Fruit fly (Drosophila melanogaster) whole organism, wandering third instar larva: ENCODE measurements around the gene CG42537.

Experiments
- Abd-B ChIP-seq: fragments of >200 bp; optimal IDR thresholded peaks from 2 replicates; lab custom pipeline; 2017; ENCODE audit warnings: missing biosample characterization, missing genetic modification characterization
- CG32264 ChIP-seq: fragments of 200-800 bp; sonication (Bioruptor generic); optimal IDR thresholded peaks from 2 replicates; lab custom pipeline; 2016; ENCODE audit warnings: missing biosample characterization, missing genetic modification characterization
- CG9705 ChIP-seq: fragments of 200-800 bp; sonication (Bioruptor generic); optimal IDR thresholded peaks from 2 replicates; lab custom pipeline; 2018; ENCODE audit warnings: missing biosample characterization, mild to moderate bottlenecking, missing genetic modification characterization
- Dfd ChIP-seq: fragments of >200 bp; optimal IDR thresholded peaks from 2 replicates; lab custom pipeline; 2017; ENCODE audit warnings: missing biosample characterization, missing genetic modification characterization
- Dif ChIP-seq: fragments of 200-275, 200-300 bp; sonication (Bioruptor generic); optimal IDR thresholded peaks from 2 replicates; lab custom pipeline; 2018; ENCODE audit warnings: missing biosample characterization, missing genetic modification characterization; ENCODE audit not compliant: partially characterized antibody
- GATAd ChIP-seq: sonication (Bioruptor generic); optimal IDR thresholded peaks from 2 replicates; lab custom pipeline; 2016; ENCODE audit warnings: missing biosample characterization, missing genetic modification characterization
- HLH106 ChIP-seq: fragments of 200-800 bp; optimal IDR thresholded peaks from 3 replicates; lab custom pipeline; 2019; ENCODE audit warnings: missing biosample characterization, mild to moderate bottlenecking, missing genetic modification characterization, moderate library complexity
- Hnf4 ChIP-seq: fragments of 200-800 bp; sonication (Bioruptor generic); optimal IDR thresholded peaks from 2 replicates; lab custom pipeline; 2016; ENCODE audit warnings: missing biosample characterization, mild to moderate bottlenecking, missing genetic modification characterization
- Hr78 ChIP-seq: fragments of >200 bp; optimal IDR thresholded peaks from 2 replicates; lab custom pipeline; 2017; ENCODE audit warnings: missing biosample characterization, missing genetic modification characterization
- Hr83 ChIP-seq: fragments of 200-300 bp; sonication (Bioruptor generic); optimal IDR thresholded peaks from 2 replicates; lab custom pipeline; 2016; ENCODE audit warnings: missing biosample characterization, mild to moderate bottlenecking, missing genetic modification characterization, moderate library complexity; ENCODE audit not compliant: poor library complexity, severe bottlenecking
- Jra ChIP-seq: sonication (Bioruptor generic); optimal IDR thresholded peaks from 2 replicates; lab custom pipeline; 2016; ENCODE audit warnings: missing biosample characterization, missing genetic modification characterization
- Mio ChIP-seq: sonication (Bioruptor generic); optimal IDR thresholded peaks from 2 replicates; lab custom pipeline; 2016; ENCODE audit warnings: missing biosample characterization, missing genetic modification characterization
- Myc ChIP-seq: fragments of >200 bp; optimal IDR thresholded peaks from 2 replicates; lab custom pipeline; 2017
- N ChIP-seq: fragments of >200 bp; optimal IDR thresholded peaks from 2 replicates; lab custom pipeline; 2018; ENCODE audit warnings: missing biosample characterization, missing external identifiers, missing genetic modification characterization
- Rel ChIP-seq, 2 experiments: fragments of 200-800 bp; sonication (Bioruptor generic) in 1 of 2; optimal IDR thresholded peaks; 2 replicates in 1 of 2; 3 replicates in 1 of 2; lab custom pipeline; 2016 to 2019; ENCODE audit warnings: mild to moderate bottlenecking in 2 of 2, missing biosample characterization in 2 of 2, missing genetic modification characterization in 2 of 2, moderate library complexity in 1 of 2
- Sp1 ChIP-seq: fragments of 200-800 bp; sonication (Bioruptor generic); optimal IDR thresholded peaks from 3 replicates; lab custom pipeline; 2019; ENCODE audit warnings: missing biosample characterization, mild to moderate bottlenecking, missing genetic modification characterization, moderate library complexity
- Vsx2 ChIP-seq: fragments of 200-300, 225-300 bp; sonication (Bioruptor generic); optimal IDR thresholded peaks from 2 replicates; lab custom pipeline; 2018; ENCODE audit warnings: missing biosample characterization, missing genetic modification characterization; ENCODE audit not compliant: partially characterized antibody
- br ChIP-seq: fragments of 200-800 bp; sonication (Bioruptor generic); optimal IDR thresholded peaks from 2 replicates; lab custom pipeline; 2016; ENCODE audit warnings: missing biosample characterization, missing genetic modification characterization
- brk ChIP-seq: fragments of 200-800 bp; sonication (Bioruptor generic); optimal IDR thresholded peaks from 2 replicates; lab custom pipeline; 2016; ENCODE audit warnings: missing biosample characterization, mild to moderate bottlenecking, missing genetic modification characterization
- dl ChIP-seq, 2 experiments: fragments of 175-275, 200-275 bp in 1 of 2; fragments of 200-275 bp in 1 of 2; sonication (Bioruptor generic); optimal IDR thresholded peaks; lab custom pipeline; 2018; ENCODE audit warnings: mild to moderate bottlenecking in 2 of 2, missing biosample characterization in 2 of 2, missing genetic modification characterization in 2 of 2, moderate library complexity in 2 of 2; ENCODE audit not compliant: partially characterized antibody in 2 of 2, insufficient read depth in 1 of 2
- dmrt93B ChIP-seq: fragments of 200-800 bp; sonication (Bioruptor generic); optimal IDR thresholded peaks from 2 replicates; lab custom pipeline; 2018; ENCODE audit warnings: missing biosample characterization, mild to moderate bottlenecking, missing genetic modification characterization
- dsf ChIP-seq: sonication (Bioruptor generic); optimal IDR thresholded peaks from 2 replicates; lab custom pipeline; 2016; ENCODE audit warnings: missing biosample characterization, missing genetic modification characterization, borderline replicate concordance
- ey ChIP-seq: fragments of 200-800 bp; sonication (Bioruptor generic); optimal IDR thresholded peaks from 2 replicates; lab custom pipeline; 2016; ENCODE audit warnings: missing biosample characterization, missing genetic modification characterization
- foxo ChIP-seq, 2 experiments: fragments of 200-800 bp; sonication (Bioruptor generic); optimal IDR thresholded peaks; 2 replicates in 1 of 2; 3 replicates in 1 of 2; lab custom pipeline; 2016 to 2017; ENCODE audit warnings: missing biosample characterization in 2 of 2, missing genetic modification characterization in 2 of 2
- fru ChIP-seq: fragments of 200-800 bp; sonication (Bioruptor generic); optimal IDR thresholded peaks from 3 replicates; lab custom pipeline; 2016; ENCODE audit warnings: missing biosample characterization, mild to moderate bottlenecking, missing genetic modification characterization
- h ChIP-seq: fragments of 200-800 bp; sonication (Bioruptor generic); optimal IDR thresholded peaks from 3 replicates; lab custom pipeline; 2016; ENCODE audit warnings: missing biosample characterization, mild to moderate bottlenecking, missing genetic modification characterization
- jim ChIP-seq: fragments of 175-275, 200-325 bp; sonication (Bioruptor generic); optimal IDR thresholded peaks from 2 replicates; lab custom pipeline; 2016; ENCODE audit warnings: missing biosample characterization, mild to moderate bottlenecking, missing genetic modification characterization
- lola ChIP-seq: fragments of >200 bp; optimal IDR thresholded peaks from 2 replicates; lab custom pipeline; 2017; ENCODE audit warnings: missing biosample characterization, missing genetic modification characterization
- pan ChIP-seq: fragments of >200 bp; optimal IDR thresholded peaks from 2 replicates; lab custom pipeline; 2017
- psq ChIP-seq: fragments of 200-800 bp; sonication (Bioruptor generic); optimal IDR thresholded peaks from 3 replicates; lab custom pipeline; 2017; ENCODE audit warnings: missing biosample characterization, mild to moderate bottlenecking, missing genetic modification characterization, moderate library complexity
- rgr ChIP-seq: fragments of 200-800 bp; sonication (Bioruptor generic); optimal IDR thresholded peaks from 3 replicates; lab custom pipeline; 2016; ENCODE audit warnings: missing biosample characterization, mild to moderate bottlenecking, missing genetic modification characterization
- sage ChIP-seq: fragments of 200-800 bp; sonication (Bioruptor generic); optimal IDR thresholded peaks from 2 replicates; lab custom pipeline; 2016; ENCODE audit warnings: missing biosample characterization, mild to moderate bottlenecking, missing genetic modification characterization
- sv ChIP-seq: fragments of 200-800 bp; sonication (Bioruptor generic); optimal IDR thresholded peaks from 3 replicates; lab custom pipeline; 2016; ENCODE audit warnings: missing biosample characterization, missing genetic modification characterization
- tai ChIP-seq: sonication (Bioruptor generic); optimal IDR thresholded peaks from 2 replicates; lab custom pipeline; 2016; ENCODE audit warnings: missing biosample characterization, missing genetic modification characterization
- usp ChIP-seq: fragments of >200 bp; optimal IDR thresholded peaks from 2 replicates; lab custom pipeline; 2017; ENCODE audit warnings: missing biosample characterization, missing genetic modification characterization
- woc ChIP-seq: sonication (Bioruptor generic); optimal IDR thresholded peaks from 2 replicates; lab custom pipeline; 2016; ENCODE audit warnings: missing biosample characterization, mild to moderate bottlenecking, missing genetic modification characterization

The CG42537 gene

DNA sequence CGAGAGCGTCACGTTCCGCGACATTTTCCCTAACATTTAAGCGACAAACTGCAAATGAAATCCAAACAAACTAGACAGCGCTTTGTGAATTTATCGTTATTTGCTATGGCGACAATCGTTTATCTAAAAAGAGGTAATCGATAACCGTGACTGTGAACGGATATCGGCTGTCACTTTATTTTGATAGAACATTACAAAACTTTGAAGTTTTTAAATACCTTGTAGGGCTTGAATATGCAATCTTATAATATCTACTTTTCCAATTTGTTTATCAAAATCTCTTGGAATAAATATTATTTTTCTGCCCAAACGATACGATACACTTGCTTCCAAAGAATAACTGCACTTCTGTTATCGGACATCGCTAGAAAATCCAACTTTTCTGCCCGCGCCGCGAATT is 2.5 kb downstream of the CG42537 start, which contains the start of the genes CG1024 and TfIIFalpha:
Gene CG1024 (minus strand): TSS at position 200 of the 400 bp plus-strand sequence.
Gene TfIIFalpha (plus strand): TSS at position 339 of the 400 bp plus-strand sequence.
- TF ChIP-seq dsf = peak; percentile 27
- TF ChIP-seq rgr (GFP tag; lab: Kevin White, UChicago) = peak; percentile 6
- peak; percentile 24 for TF ChIP-seq h
- peak; percentile 22 for TF ChIP-seq HLH106 (tag; lab: Kevin White, UChicago)
- TF ChIP-seq Myc (lab: Kevin White, UChicago) = no peak
- TF ChIP-seq foxo (GFP tag; optimal IDR thresholded peaks at IDR 0.05; lab: Kevin White, UChicago) = no peak
- no peak for TF ChIP-seq Hnf4 (GFP tag; lab: Kevin White, UChicago)
- TF ChIP-seq ey = peak; percentile 12
- no peak for TF ChIP-seq br (GFP tag; lab: Kevin White, UChicago)

DNA sequence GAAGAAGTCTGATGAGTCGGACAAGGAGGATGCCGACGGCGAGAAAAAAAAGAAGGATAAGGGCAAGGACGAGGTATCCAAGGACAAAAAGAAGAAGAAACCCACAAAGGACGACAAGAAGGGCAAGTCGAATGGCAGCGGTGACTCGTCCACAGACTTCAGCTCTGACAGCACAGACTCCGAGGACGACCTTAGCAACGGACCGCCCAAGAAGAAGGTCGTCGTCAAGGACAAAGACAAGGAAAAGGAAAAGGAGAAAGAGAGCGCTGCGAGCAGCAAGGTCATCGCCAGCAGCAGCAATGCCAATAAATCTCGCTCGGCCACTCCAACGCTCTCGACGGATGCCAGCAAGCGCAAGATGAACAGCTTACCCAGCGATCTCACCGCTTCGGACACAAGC is 4.2 kb downstream of the CG42537 start:
- TF ChIP-seq woc (GFP tag; lab: Kevin White, UChicago) (no peak), usp (no peak), brk (GFP tag; lab: Kevin White, UChicago) (no peak), tai (GFP tag; lab: Kevin White, UChicago) (no peak), Jra (GFP tag; lab: Kevin White, UChicago) (no peak), Mio (no peak), Hr78 (GFP tag; lab: Kevin White, UChicago) (no peak), dmrt93B (GFP tag; lab: Kevin White, UChicago) (no peak), sv (no peak), Dfd (no peak), psq (GFP tag; lab: Kevin White, UChicago) (no peak), br (GFP tag; lab: Kevin White, UChicago) (no peak), Dif (no peak), Hr83 (no peak), Vsx2 (GFP tag; lab: Kevin White, UChicago) (no peak)

DNA sequence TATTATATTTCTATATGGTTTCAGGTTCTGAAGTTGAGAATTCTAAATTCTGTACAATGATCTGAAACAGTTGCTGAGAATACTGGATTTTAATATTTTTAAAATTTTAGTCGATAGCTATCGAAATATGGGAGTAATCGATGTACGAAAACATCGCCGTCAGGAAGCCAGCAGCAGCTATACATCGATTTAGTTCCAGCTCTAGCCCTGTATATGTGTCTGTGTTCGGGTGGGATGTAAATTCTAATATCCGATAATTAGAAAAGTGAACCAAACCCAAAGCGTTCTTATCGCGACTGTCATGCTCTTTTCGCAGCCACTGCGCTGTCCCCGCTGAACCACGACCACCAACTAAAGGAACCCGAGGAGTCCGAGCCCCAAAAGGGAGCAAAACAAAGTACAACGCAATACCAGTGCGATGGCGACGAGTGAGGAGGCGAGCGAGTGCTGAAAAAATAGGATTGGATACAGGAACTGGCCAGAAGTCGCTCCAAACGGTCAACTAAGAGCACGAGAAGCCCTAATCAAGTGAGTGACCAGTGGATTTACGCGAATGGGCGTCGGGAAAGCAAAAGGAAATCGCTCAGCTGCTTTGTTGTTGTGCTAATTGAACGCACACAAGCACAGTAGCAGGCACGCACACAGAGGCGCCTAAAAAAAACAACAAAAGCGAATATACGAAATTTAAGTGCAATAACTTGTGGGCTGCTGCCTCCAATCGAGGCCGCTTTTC is 5.3 kb downstream of the CG42537 start, which contains the start of gene gzl:
Gene gzl (plus strand): TSS at position 182 of the 733 bp plus-strand sequence.
- TF ChIP-seq Jra (GFP tag; lab: Kevin White, UChicago) = peak; percentile 51
- TF ChIP-seq pan (lab: Kevin White, UChicago) = no peak
- TF ChIP-seq rgr (GFP tag; lab: Kevin White, UChicago) = peak; percentile 11
- TF ChIP-seq h = peak; percentile 28
- TF ChIP-seq fru (GFP tag; lab: Kevin White, UChicago) = no peak
- peak; percentile 17 for TF ChIP-seq sage (GFP tag; lab: Kevin White, UChicago)
- peak; percentile 14 for TF ChIP-seq Hr83
- peak; percentile 51 for TF ChIP-seq N (GFP tag; lab: Kevin White, UChicago)
- no peak for TF ChIP-seq CG32264 (GFP tag; lab: Kevin White, UChicago)
- no peak for TF ChIP-seq usp

DNA sequence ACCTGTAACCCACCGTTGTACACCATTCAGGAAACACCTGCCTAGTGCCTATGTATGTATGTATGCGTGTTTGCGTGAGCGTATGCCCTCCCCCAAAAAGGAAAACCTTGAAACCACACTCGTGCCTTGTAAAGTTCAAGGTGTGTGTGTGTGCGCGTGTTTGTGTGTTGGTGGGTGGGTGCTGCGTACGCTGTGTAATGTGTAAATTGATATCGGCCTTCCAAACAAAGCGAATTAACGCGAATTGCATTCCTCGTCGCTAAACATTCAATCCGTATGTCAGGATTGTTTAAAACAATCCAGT is 5.8 kb downstream of the CG42537 start:
- TF ChIP-seq GATAd (GFP tag; lab: Kevin White, UChicago) = no peak
- no peak for TF ChIP-seq ey
- no peak for TF ChIP-seq tai (GFP tag; lab: Kevin White, UChicago)
- TF ChIP-seq lola = no peak
- no peak for TF ChIP-seq rgr (GFP tag; lab: Kevin White, UChicago)
- TF ChIP-seq Hnf4 (GFP tag; lab: Kevin White, UChicago) = no peak
- no peak for TF ChIP-seq Rel (GFP tag; optimal IDR thresholded peaks at IDR 0.05; lab: Kevin White, UChicago)
- no peak for TF ChIP-seq Rel (tag; optimal IDR thresholded peaks at IDR 0.05; lab: Kevin White, UChicago)
- no peak for TF ChIP-seq fru (GFP tag; lab: Kevin White, UChicago)
- no peak for TF ChIP-seq Jra (GFP tag; lab: Kevin White, UChicago)
- TF ChIP-seq br (GFP tag; lab: Kevin White, UChicago) = no peak
- TF ChIP-seq Hr78 (GFP tag; lab: Kevin White, UChicago) = no peak
- no peak for TF ChIP-seq dl (GFP tag; optimal IDR thresholded peaks at IDR 0.05; lab: Kevin White, UChicago; ENCODE audit: insufficient read depth in 1 of 2, partially characterized antibody in 2 of 2)
- no peak for TF ChIP-seq pan (lab: Kevin White, UChicago)
- no peak for TF ChIP-seq jim
- no peak for TF ChIP-seq CG9705 (GFP tag; lab: Kevin White, UChicago)
- TF ChIP-seq foxo (GFP tag; optimal IDR thresholded peaks at IDR 0.05; lab: Kevin White, UChicago) = no peak
- TF ChIP-seq Abd-B = no peak
- no peak for TF ChIP-seq h
- no peak for TF ChIP-seq Sp1
- TF ChIP-seq sage (GFP tag; lab: Kevin White, UChicago) = no peak
